Worm (Caenorhabditis elegans) whole organism, early embryonic: ENCODE measurements around the gene fbxa-78.

Source experiments
- B0310.2 ChIP-seq: sonication (generic microtip); optimal IDR thresholded peaks from 2 replicates; lab custom pipeline; 2016; ENCODE audit warnings: mild to moderate bottlenecking, missing genetic modification characterization, missing compliant biosample characterization
- F13C5.2 ChIP-seq: sonication (generic microtip); optimal IDR thresholded peaks from 2 replicates; lab custom pipeline; 2017; ENCODE audit warnings: mild to moderate bottlenecking, missing genetic modification characterization, inconsistent platforms, missing compliant biosample characterization
- aly-1 ChIP-seq: sonication (generic microtip); optimal IDR thresholded peaks from 2 replicates; lab custom pipeline; 2016; ENCODE audit warnings: missing genetic modification characterization, missing compliant biosample characterization
- ama-1 ChIP-seq: fragments of 150-350 bp; optimal IDR thresholded peaks from 2 replicates; lab custom pipeline; 2014
- ceh-13 ChIP-seq: fragments of 200-800 bp; sonication (Bioruptor generic); optimal IDR thresholded peaks from 2 replicates; lab custom pipeline; 2018; ENCODE audit warnings: mild to moderate bottlenecking, missing genetic modification characterization, missing compliant biosample characterization
- ceh-36 ChIP-seq: sonication (generic microtip); optimal IDR thresholded peaks from 2 replicates; lab custom pipeline; 2016; ENCODE audit warnings: missing genetic modification characterization, inconsistent platforms, missing compliant biosample characterization
- ets-7 ChIP-seq: sonication (generic microtip); optimal IDR thresholded peaks from 2 replicates; lab custom pipeline; 2016; ENCODE audit warnings: missing genotype, missing genetic modification characterization, missing compliant biosample characterization
- flt-1 ChIP-seq: fragments of 200-800 bp; sonication (Bioruptor generic); IDR thresholded peaks from 2 replicates; pipeline ENCODE4 v1.3.6; 2022; ENCODE audit warnings: missing genetic modification characterization, missing compliant biosample characterization
- hmbx-1 ChIP-seq: sonication (generic microtip); optimal IDR thresholded peaks from 2 replicates; lab custom pipeline; 2016; ENCODE audit warnings: mild to moderate bottlenecking, missing genetic modification characterization, missing compliant biosample characterization
- hmg-4 ChIP-seq: fragments of 200-800 bp; sonication (Bioruptor generic); optimal IDR thresholded peaks from 2 replicates; lab custom pipeline; 2018; ENCODE audit warnings: mild to moderate bottlenecking, missing genetic modification characterization, missing compliant biosample characterization
- hnd-1 ChIP-seq: sonication (generic microtip); optimal IDR thresholded peaks from 2 replicates; lab custom pipeline; 2016; ENCODE audit warnings: missing genetic modification characterization, missing compliant biosample characterization
- pes-1 ChIP-seq: fragments of 200-800 bp; sonication (Bioruptor generic); IDR thresholded peaks from 2 replicates; pipeline ENCODE4 v1.3.6; 2022; ENCODE audit warnings: missing genetic modification reagents, missing genetic modification characterization, missing compliant biosample characterization
- scrt-1 ChIP-seq: fragments of 200-800 bp; sonication (Bioruptor generic); IDR thresholded peaks from 2 replicates; pipeline ENCODE4 v1.3.6; 2022; ENCODE audit warnings: missing genetic modification characterization, missing compliant biosample characterization
- sea-1 ChIP-seq: fragments of 200-800 bp; sonication (Bioruptor generic); conservative IDR thresholded peaks from 2 replicates; pipeline ENCODE4 v1.3.6; 2022; ENCODE audit warnings: missing genetic modification characterization, missing compliant biosample characterization
- tbx-11 ChIP-seq: fragments of 200-800 bp; sonication (Bioruptor generic); IDR thresholded peaks from 2 replicates; pipeline ENCODE4 v1.3.6; 2022; ENCODE audit warnings: missing genetic modification characterization, missing compliant biosample characterization
- tbx-37 ChIP-seq: fragments of 200-800 bp; sonication (Bioruptor generic); conservative IDR thresholded peaks from 2 replicates; pipeline ENCODE4 v1.3.6; 2022; ENCODE audit warnings: missing genetic modification reagents, missing genetic modification characterization, missing compliant biosample characterization
- tra-4 ChIP-seq: sonication (generic microtip); optimal IDR thresholded peaks from 2 replicates; lab custom pipeline; 2017; ENCODE audit warnings: missing genetic modification characterization, missing compliant biosample characterization

Gene fbxa-78

DNA sequence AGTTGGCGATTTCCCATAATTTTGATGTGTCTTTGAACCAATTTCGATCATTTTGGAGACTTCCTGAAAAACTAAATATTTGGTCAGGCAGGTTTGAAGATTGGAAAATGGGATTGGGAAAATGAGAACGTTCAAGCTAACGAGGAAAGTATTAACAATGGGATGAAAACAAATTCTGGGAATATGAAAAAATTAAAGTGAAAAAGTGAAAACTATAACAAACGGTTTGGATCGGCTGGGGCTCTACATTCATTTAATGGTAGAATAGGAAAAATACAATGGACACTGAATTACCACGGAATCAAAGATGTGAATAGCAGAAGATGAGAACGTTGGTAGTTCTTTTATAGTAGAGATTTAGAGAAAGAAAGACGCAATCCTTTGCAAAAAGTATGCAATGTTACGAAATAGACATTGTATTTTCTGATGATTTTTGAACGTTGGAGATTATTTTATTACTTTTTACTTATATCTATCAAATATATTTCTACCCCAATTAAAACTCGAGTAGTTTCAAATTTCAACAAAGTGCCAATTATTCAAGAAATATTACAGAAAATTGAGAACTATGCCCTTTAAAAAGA, 30.3 kb upstream of the fbxa-78 start, which contains the start of gene fbxa-50:
Gene fbxa-50, minus strand, starts transcription at position 51 of the 584 bp plus-strand sequence.
- no peak for TF ChIP-seq ama-1
- no peak for TF ChIP-seq pes-1
- no peak for TF ChIP-seq hnd-1 (tag; lab: Kevin White, UChicago)
- no peak for TF ChIP-seq tbx-11 (GFP tag; lab: Robert Waterston, UW)
- no peak for TF ChIP-seq scrt-1 (GFP tag; lab: Robert Waterston, UW)
- no peak for TF ChIP-seq F13C5.2
- no peak for TF ChIP-seq tra-4
- no peak for TF ChIP-seq flt-1 (GFP tag; lab: Robert Waterston, UW)
- no peak for TF ChIP-seq ceh-36 (tag; lab: Kevin White, UChicago)
- TF ChIP-seq sea-1, result no peak
- TF ChIP-seq aly-1 (tag; lab: Kevin White, UChicago), result no peak
- no peak for TF ChIP-seq ceh-13 (GFP tag; lab: Kevin White, UChicago)
- TF ChIP-seq hmbx-1 (tag; lab: Kevin White, UChicago), result no peak
- TF ChIP-seq ets-7 (tag; lab: Kevin White, UChicago), result no peak
- no peak for TF ChIP-seq hmg-4
- TF ChIP-seq tbx-37 (GFP tag; lab: Robert Waterston, UW), result no peak
- no peak for TF ChIP-seq B0310.2

DNA sequence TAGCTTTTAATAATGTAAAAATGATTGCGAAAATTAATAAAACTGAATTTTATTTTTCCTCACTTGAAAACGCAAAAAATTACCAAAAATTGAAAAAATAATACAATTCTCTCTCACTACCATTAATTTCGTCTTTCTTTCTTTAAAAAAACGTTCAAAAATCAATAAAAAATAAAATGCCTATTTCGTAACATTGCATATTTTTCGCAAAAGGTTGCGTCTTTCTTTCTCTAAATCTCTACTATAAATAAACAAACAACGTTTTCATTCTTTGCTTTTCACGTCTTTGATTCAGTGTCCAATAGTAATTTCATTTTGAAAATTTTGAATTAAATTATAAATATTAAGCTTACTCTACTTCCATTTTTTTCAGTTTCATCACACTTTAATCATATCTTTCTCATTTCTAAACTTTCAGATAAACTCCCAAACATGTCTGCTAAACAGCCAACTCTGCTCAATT, 26.4 kb upstream of the fbxa-78 start, which contains the start of gene fbxa-37:
Gene fbxa-37, plus strand, starts transcription at position 413 of the 463 bp plus-strand sequence.
- TF ChIP-seq tra-4 (no peak), pes-1 (no peak), hmbx-1 (tag; lab: Kevin White, UChicago) (no peak), sea-1 (no peak), flt-1 (GFP tag; lab: Robert Waterston, UW) (no peak), ama-1 (no peak), hnd-1 (tag; lab: Kevin White, UChicago) (no peak)

DNA sequence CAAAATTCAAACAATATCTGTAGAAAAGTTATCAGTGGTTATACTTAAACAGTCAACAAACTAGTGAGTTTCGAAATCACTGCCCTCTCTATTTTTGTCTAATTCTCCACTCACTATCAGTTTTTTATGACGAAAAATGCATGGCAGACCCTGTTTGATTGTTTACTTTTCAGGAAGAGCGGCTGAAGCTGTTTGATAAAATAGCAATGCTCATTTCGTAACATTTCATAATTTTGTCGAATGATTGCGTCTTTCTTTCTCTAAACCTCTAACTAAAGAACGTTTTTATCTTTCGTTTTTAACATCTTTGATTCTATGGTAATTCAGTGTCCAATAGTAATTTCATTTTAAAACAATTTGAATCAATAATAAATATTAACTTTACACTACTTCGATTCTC, 20.9 kb upstream of the fbxa-78 start:
- TF ChIP-seq ceh-13 (GFP tag; lab: Kevin White, UChicago) (no peak), tbx-37 (GFP tag; lab: Robert Waterston, UW) (no peak), hnd-1 (tag; lab: Kevin White, UChicago) (no peak), pes-1 (no peak), hmg-4 (no peak), aly-1 (tag; lab: Kevin White, UChicago) (no peak), tra-4 (no peak), sea-1 (no peak), flt-1 (GFP tag; lab: Robert Waterston, UW) (no peak), B0310.2 (no peak), scrt-1 (GFP tag; lab: Robert Waterston, UW) (no peak), hmbx-1 (tag; lab: Kevin White, UChicago) (no peak), ets-7 (tag; lab: Kevin White, UChicago) (no peak), F13C5.2 (no peak), ama-1 (no peak), tbx-11 (GFP tag; lab: Robert Waterston, UW) (no peak)

DNA sequence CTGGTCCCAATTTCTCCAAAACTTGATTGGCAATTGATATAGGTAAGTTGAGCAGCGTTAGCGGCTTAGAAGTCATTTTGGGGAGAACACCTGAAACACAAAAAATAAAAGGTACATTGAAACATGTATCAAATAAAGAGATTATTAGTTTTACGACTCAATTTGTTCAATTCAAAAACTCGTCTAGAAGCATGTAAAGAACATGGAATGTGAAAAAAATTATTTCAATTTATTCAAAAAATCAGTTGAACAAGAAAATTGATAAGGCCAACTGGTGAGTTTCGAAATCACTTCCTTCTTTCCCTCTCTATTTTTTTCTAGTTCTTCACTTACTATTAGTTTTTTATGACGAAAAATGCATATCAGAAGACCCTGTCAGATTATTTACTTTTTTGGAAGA, 17.3 kb upstream of the fbxa-78 start, which contains the start of gene fbxa-30:
Gene fbxa-30, minus strand, starts transcription at position 101 of the 400 bp plus-strand sequence.
- no peak for TF ChIP-seq pes-1
- no peak for TF ChIP-seq B0310.2
- no peak for TF ChIP-seq sea-1
- TF ChIP-seq aly-1 (tag; lab: Kevin White, UChicago), result no peak
- no peak for TF ChIP-seq ceh-36 (tag; lab: Kevin White, UChicago)
- no peak for TF ChIP-seq tbx-11 (GFP tag; lab: Robert Waterston, UW)

DNA sequence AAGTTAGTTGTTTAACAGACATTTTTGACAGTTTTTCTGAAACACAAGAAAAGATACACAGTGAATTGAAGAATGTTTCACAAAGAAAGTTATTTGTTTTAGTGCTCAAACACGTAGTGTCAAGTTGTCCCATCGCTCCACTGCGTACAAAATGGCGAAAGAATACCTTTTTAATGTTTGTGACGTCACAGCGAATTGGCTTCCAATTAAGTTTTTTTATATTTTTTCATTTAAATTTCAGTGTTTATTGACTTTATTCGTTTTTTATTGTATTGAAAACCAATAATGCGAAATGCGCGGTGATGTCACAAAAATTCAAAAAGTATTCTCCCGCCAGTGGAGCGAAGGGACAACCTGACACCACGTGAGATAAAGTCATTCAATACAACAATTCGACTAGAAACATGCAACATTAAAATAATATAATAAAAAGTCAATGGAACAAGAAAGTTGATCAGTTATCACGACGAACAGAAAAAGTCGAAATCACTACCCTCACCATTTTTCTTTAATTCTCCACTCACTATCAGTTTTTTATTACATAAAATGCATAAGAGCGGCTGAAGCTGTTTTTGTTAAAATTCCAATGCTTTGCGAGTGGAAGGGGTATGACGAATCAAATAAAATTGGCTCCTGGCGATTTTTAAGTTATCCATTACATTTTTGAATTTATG, 15.5 kb upstream of the fbxa-78 start, which contains the start of gene fbxa-29:
Gene fbxa-29, minus strand, starts transcription at position 51 of the 674 bp plus-strand sequence.
- TF ChIP-seq B0310.2 (no peak), tbx-11 (GFP tag; lab: Robert Waterston, UW) (no peak), flt-1 (GFP tag; lab: Robert Waterston, UW) (no peak), hnd-1 (tag; lab: Kevin White, UChicago) (no peak), sea-1 (no peak), pes-1 (no peak), ets-7 (tag; lab: Kevin White, UChicago) (no peak), aly-1 (tag; lab: Kevin White, UChicago) (no peak), ceh-36 (tag; lab: Kevin White, UChicago) (no peak), hmbx-1 (tag; lab: Kevin White, UChicago) (no peak), ceh-13 (GFP tag; lab: Kevin White, UChicago) (no peak), tra-4 (no peak)

DNA sequence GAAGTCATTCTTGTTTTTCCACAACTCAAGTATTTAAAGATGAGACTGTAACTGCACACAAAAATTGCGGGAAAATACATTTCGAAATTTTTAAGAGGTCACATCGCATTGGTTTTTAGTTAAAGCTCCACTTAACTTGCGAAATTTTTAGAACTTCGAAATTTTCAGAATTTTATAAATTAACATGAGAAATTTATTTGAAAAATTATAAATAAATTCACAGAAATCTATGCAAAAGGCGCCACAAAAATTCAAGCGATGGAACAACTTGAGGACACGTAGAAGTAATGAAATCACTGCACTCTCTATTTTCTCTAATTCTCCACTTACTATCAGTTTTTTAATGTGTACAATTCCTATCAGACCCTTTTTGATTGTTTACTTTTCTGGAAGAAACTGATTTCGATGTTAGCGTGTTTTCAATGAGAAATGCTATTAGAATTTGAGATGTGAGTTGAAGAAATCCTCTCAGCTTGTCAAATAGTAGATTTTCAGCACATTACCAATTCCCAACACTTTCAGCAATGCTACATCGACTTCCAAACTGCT, 13.2 kb upstream of the fbxa-78 start, which contains the start of gene fbxa-31:
Gene fbxa-31, minus strand, starts transcription at position 51 of the 549 bp plus-strand sequence.
- TF ChIP-seq tbx-11 (GFP tag; lab: Robert Waterston, UW) (no peak), B0310.2 (no peak), sea-1 (no peak), flt-1 (GFP tag; lab: Robert Waterston, UW) (no peak), ceh-13 (GFP tag; lab: Kevin White, UChicago) (no peak), ets-7 (tag; lab: Kevin White, UChicago) (no peak), hmg-4 (no peak), pes-1 (no peak), aly-1 (tag; lab: Kevin White, UChicago) (no peak), hnd-1 (tag; lab: Kevin White, UChicago) (no peak), ceh-36 (tag; lab: Kevin White, UChicago) (no peak), scrt-1 (GFP tag; lab: Robert Waterston, UW) (no peak), ama-1 (no peak), hmbx-1 (tag; lab: Kevin White, UChicago) (no peak), F13C5.2 (no peak), tra-4 (no peak)

DNA sequence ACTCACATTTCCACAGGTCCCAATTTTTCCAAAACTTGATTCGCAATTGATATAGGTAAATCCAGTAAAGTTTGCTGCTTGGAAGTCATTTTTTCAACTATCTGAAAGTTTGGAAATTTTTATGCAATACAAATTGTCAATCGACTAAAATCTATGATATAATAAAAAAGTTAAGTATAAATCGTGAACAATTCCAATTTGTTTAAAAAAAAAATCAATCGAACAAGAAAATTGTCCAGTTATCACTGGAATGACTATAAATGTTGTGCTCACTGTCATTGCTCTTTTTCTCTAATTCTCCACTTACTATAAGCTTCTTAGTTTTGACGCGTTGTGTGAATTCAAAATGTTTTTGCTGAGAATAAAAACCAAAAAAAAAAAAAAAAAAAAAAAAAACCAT, 10.9 kb upstream of the fbxa-78 start, which contains the start of gene fbxa-32:
Gene fbxa-32, minus strand, starts transcription at position 101 of the 400 bp plus-strand sequence.
- no peak for TF ChIP-seq aly-1 (tag; lab: Kevin White, UChicago)
- TF ChIP-seq tbx-11 (GFP tag; lab: Robert Waterston, UW), result no peak
- TF ChIP-seq hmbx-1 (tag; lab: Kevin White, UChicago), result no peak
- no peak for TF ChIP-seq ceh-13 (GFP tag; lab: Kevin White, UChicago)
- TF ChIP-seq tra-4, result no peak
- TF ChIP-seq ama-1, result no peak
- no peak for TF ChIP-seq sea-1
- TF ChIP-seq B0310.2, result no peak
- no peak for TF ChIP-seq flt-1 (GFP tag; lab: Robert Waterston, UW)
- TF ChIP-seq tbx-37 (GFP tag; lab: Robert Waterston, UW), result no peak
- TF ChIP-seq ets-7 (tag; lab: Kevin White, UChicago), result no peak
- no peak for TF ChIP-seq pes-1
- TF ChIP-seq F13C5.2, result no peak
- no peak for TF ChIP-seq ceh-36 (tag; lab: Kevin White, UChicago)
- TF ChIP-seq hnd-1 (tag; lab: Kevin White, UChicago), result no peak
- TF ChIP-seq scrt-1 (GFP tag; lab: Robert Waterston, UW), result no peak
- TF ChIP-seq hmg-4, result no peak
